Fruit fly (Drosophila melanogaster) whole organism, embryonic: Measurements from ENCODE around the gene mRpL46.

Experiments
- ATbp ChIP-seq: fragments of 200-800 bp; sonication (Bioruptor generic); optimal IDR thresholded peaks from 2 replicates; lab custom pipeline; 2017; ENCODE audit warnings: missing biosample characterization, mild to moderate bottlenecking, missing genetic modification characterization, missing genetic modification reagents
- Antp ChIP-seq: fragments of 200-800 bp; sonication (Bioruptor generic); optimal IDR thresholded peaks from 3 replicates; lab custom pipeline; 2016; ENCODE audit warnings: missing biosample characterization, missing genetic modification characterization
- CG10431 ChIP-seq: fragments of 200-800 bp; sonication (Bioruptor generic); optimal IDR thresholded peaks from 3 replicates; lab custom pipeline; 2018; ENCODE audit warnings: missing biosample characterization, mild to moderate bottlenecking, missing genetic modification characterization
- CG10543 ChIP-seq: fragments of 200-800 bp; sonication (Bioruptor generic); optimal IDR thresholded peaks from 3 replicates; lab custom pipeline; 2017; ENCODE audit warnings: missing biosample characterization, mild to moderate bottlenecking, missing genetic modification characterization, moderate library complexity
- CG11504 ChIP-seq: fragments of 200-800 bp; sonication (Bioruptor generic); optimal IDR thresholded peaks from 3 replicates; lab custom pipeline; 2019; ENCODE audit warnings: missing biosample characterization, mild to moderate bottlenecking, missing genetic modification characterization, moderate library complexity
- CG12104 ChIP-seq: fragments of 200-800 bp; sonication (Bioruptor generic); optimal IDR thresholded peaks from 3 replicates; lab custom pipeline; 2016; ENCODE audit warnings: missing biosample characterization, missing genetic modification characterization
- CG12219 ChIP-seq: fragments of 200-800 bp; sonication (Bioruptor generic); optimal IDR thresholded peaks from 3 replicates; lab custom pipeline; 2018; ENCODE audit warnings: missing biosample characterization, mild to moderate bottlenecking, missing genetic modification characterization
- CG15073 ChIP-seq: fragments of 200-800 bp; sonication (Bioruptor generic); optimal IDR thresholded peaks from 2 replicates; lab custom pipeline; 2016; ENCODE audit warnings: missing biosample characterization, missing genetic modification characterization
- CG1647 ChIP-seq: fragments of 200-800 bp; sonication (Bioruptor generic); optimal IDR thresholded peaks from 3 replicates; lab custom pipeline; 2016; ENCODE audit warnings: missing biosample characterization, missing genetic modification characterization
- CG2678 ChIP-seq: fragments of 200-800 bp; sonication (Bioruptor generic); optimal IDR thresholded peaks from 3 replicates; lab custom pipeline; 2019; ENCODE audit warnings: missing biosample characterization, mild to moderate bottlenecking, missing genetic modification characterization, moderate library complexity
- CG2875 ChIP-seq: fragments of 200-800 bp; sonication (Bioruptor generic); optimal IDR thresholded peaks from 2 replicates; lab custom pipeline; 2017; ENCODE audit warnings: missing biosample characterization, mild to moderate bottlenecking, missing genetic modification characterization, missing genetic modification reagents
- CG31365 ChIP-seq: fragments of 200-800 bp; sonication (Bioruptor generic); optimal IDR thresholded peaks from 2 replicates; lab custom pipeline; 2018; ENCODE audit warnings: missing biosample characterization, mild to moderate bottlenecking, missing genetic modification characterization
- CG34376 ChIP-seq: fragments of 200-800 bp; sonication (Bioruptor generic); optimal IDR thresholded peaks from 2 replicates; lab custom pipeline; 2018; ENCODE audit warnings: missing biosample characterization, mild to moderate bottlenecking, missing genetic modification characterization
- CG7372 ChIP-seq: fragments of 200-800 bp; sonication (Bioruptor generic); IDR thresholded peaks from 2 replicates; pipeline ENCODE4 v1.3.6; 2022; ENCODE audit warnings: missing biosample characterization, missing genetic modification characterization
- CG9437 ChIP-seq: fragments of 200-800 bp; sonication (Bioruptor generic); optimal IDR thresholded peaks from 2 replicates; lab custom pipeline; 2018; ENCODE audit warnings: missing biosample characterization, mild to moderate bottlenecking, missing genetic modification characterization
- CG9727 ChIP-seq: fragments of 200-800 bp; sonication (Bioruptor generic); optimal IDR thresholded peaks from 3 replicates; lab custom pipeline; 2017; ENCODE audit warnings: missing biosample characterization, mild to moderate bottlenecking, missing genetic modification characterization
- D19A ChIP-seq: fragments of 200-800 bp; optimal IDR thresholded peaks from 3 replicates; lab custom pipeline; 2019; ENCODE audit warnings: missing biosample characterization, mild to moderate bottlenecking, missing genetic modification characterization, moderate library complexity
- Ets97D ChIP-seq: fragments of 200-800 bp; sonication (Bioruptor generic); optimal IDR thresholded peaks from 3 replicates; lab custom pipeline; 2016; ENCODE audit warnings: missing biosample characterization, missing genetic modification characterization
- Fer1 ChIP-seq: fragments of 200-800 bp; sonication (Bioruptor generic); optimal IDR thresholded peaks from 2 replicates; lab custom pipeline; 2017; ENCODE audit warnings: missing biosample characterization, mild to moderate bottlenecking, missing genetic modification characterization
- GATAe ChIP-seq: fragments of 200-800 bp; sonication (Bioruptor generic); conservative IDR thresholded peaks from 2 replicates; pipeline ENCODE4 v1.3.6; 2022; ENCODE audit warnings: missing biosample characterization, missing genetic modification characterization
- H2.0 ChIP-seq: fragments of 200-800 bp; sonication (Bioruptor generic); IDR thresholded peaks from 2 replicates; pipeline ENCODE4 v1.3.6; 2022; ENCODE audit warnings: missing biosample characterization, missing genetic modification characterization
- HLHmδ ChIP-seq: fragments of 200-800 bp; sonication (Bioruptor generic); optimal IDR thresholded peaks from 2 replicates; lab custom pipeline; 2018; ENCODE audit warnings: missing biosample characterization, mild to moderate bottlenecking, missing genetic modification characterization, moderate library complexity
- Hmr ChIP-seq: fragments of 200-800 bp; sonication (Bioruptor generic); optimal IDR thresholded peaks from 3 replicates; lab custom pipeline; 2017; ENCODE audit warnings: mild to moderate bottlenecking, missing biosample characterization, missing genetic modification reagents, missing genetic modification characterization
- Jarid2 ChIP-seq: fragments of 200-800 bp; sonication (Bioruptor generic); optimal IDR thresholded peaks from 3 replicates; lab custom pipeline; 2017; ENCODE audit warnings: mild to moderate bottlenecking, missing biosample characterization, missing genetic modification reagents, missing genetic modification characterization
- MESR4 ChIP-seq: fragments of 200-800 bp; sonication (Bioruptor generic); optimal IDR thresholded peaks from 2 replicates; lab custom pipeline; 2018; ENCODE audit warnings: missing biosample characterization, mild to moderate bottlenecking, missing genetic modification characterization, moderate library complexity
- Med ChIP-seq: fragments of 200-800 bp; sonication (Bioruptor generic); peaks from one replicate; lab custom pipeline; 2016; ENCODE audit warnings: missing biosample characterization, missing genetic modification characterization, mild to moderate bottlenecking, inconsistent platforms, moderate library complexity
- dmrt11E ChIP-seq: fragments of 200-800 bp; sonication (Bioruptor generic); optimal IDR thresholded peaks from 3 replicates; lab custom pipeline; 2018; ENCODE audit warnings: missing biosample characterization, mild to moderate bottlenecking, missing genetic modification characterization, moderate library complexity
- exex ChIP-seq: fragments of 200-800 bp; sonication (Bioruptor generic); optimal IDR thresholded peaks from 4 replicates; lab custom pipeline; 2018; ENCODE audit warnings: missing biosample characterization, mild to moderate bottlenecking, missing genetic modification characterization, moderate library complexity
- grn ChIP-seq: fragments of 200-800 bp; sonication (Bioruptor generic); optimal IDR thresholded peaks from 3 replicates; lab custom pipeline; 2017; ENCODE audit warnings: missing biosample characterization, missing genetic modification characterization
- gsb-n ChIP-seq: fragments of 200-800 bp; sonication (Bioruptor generic); optimal IDR thresholded peaks from 3 replicates; lab custom pipeline; 2018; ENCODE audit warnings: missing biosample characterization, mild to moderate bottlenecking, missing genetic modification characterization
- jing ChIP-seq: fragments of 200-800 bp; sonication (Bioruptor generic); optimal IDR thresholded peaks from 2 replicates; lab custom pipeline; 2018; ENCODE audit warnings: missing biosample characterization, mild to moderate bottlenecking, missing genetic modification characterization
- lab ChIP-seq: fragments of 200-800 bp; sonication (Bioruptor generic); optimal IDR thresholded peaks from 3 replicates; lab custom pipeline; 2017; ENCODE audit warnings: missing biosample characterization, missing genetic modification characterization, mild to moderate bottlenecking, moderate library complexity, missing genetic modification reagents
- luna ChIP-seq: fragments of 200-800 bp; sonication (Bioruptor generic); optimal IDR thresholded peaks from 2 replicates; lab custom pipeline; 2016; ENCODE audit warnings: missing biosample characterization, missing genetic modification characterization
- mirr ChIP-seq: fragments of 200-800 bp; sonication (Bioruptor generic); optimal IDR thresholded peaks from 3 replicates; lab custom pipeline; 2018; ENCODE audit warnings: missing biosample characterization, mild to moderate bottlenecking, missing genetic modification characterization
- salm ChIP-seq: fragments of 200-800 bp; sonication (Bioruptor generic); optimal IDR thresholded peaks from 2 replicates; lab custom pipeline; 2018; ENCODE audit warnings: missing biosample characterization, mild to moderate bottlenecking, missing genetic modification characterization
- sc ChIP-seq, 3 experiments: fragments of >200 bp in 2 of 3; fragments of 200-800 bp in 1 of 3; sonication (Bioruptor generic) in 1 of 3; optimal IDR thresholded peaks; 2 replicates in 2 of 3; 3 replicates in 1 of 3; lab custom pipeline; 2017; ENCODE audit warnings: mild to moderate bottlenecking in 1 of 3, missing biosample characterization in 1 of 3, missing genetic modification characterization in 1 of 3, missing genetic modification reagents in 1 of 3
- sd ChIP-seq: fragments of 200-800 bp; sonication (Bioruptor generic); optimal IDR thresholded peaks from 3 replicates; lab custom pipeline; 2018; ENCODE audit warnings: missing biosample characterization, mild to moderate bottlenecking, missing genetic modification characterization, moderate library complexity
- sug ChIP-seq: fragments of 200-800 bp; optimal IDR thresholded peaks from 2 replicates; lab custom pipeline; 2019; ENCODE audit warnings: missing biosample characterization, mild to moderate bottlenecking, missing genetic modification characterization, moderate library complexity

The mRpL46 gene

dm6 chr3L:1742552-1743097, 34.6 kb upstream of the mRpL46 start (continued):
- TF ChIP-seq CG31365 (tag; lab: Kevin White, UChicago): peak; percentile 35
- TF ChIP-seq Ets97D (GFP tag; lab: Kevin White, UChicago): no peak
- peak; percentile 31 for TF ChIP-seq gsb-n (tag; lab: Kevin White, UChicago)
- TF ChIP-seq sc (optimal IDR thresholded peaks at IDR 0.05; lab: Kevin White, UChicago): no peak
- TF ChIP-seq sc (GFP tag; optimal IDR thresholded peaks at IDR 0.05; lab: Kevin White, UChicago): peak; percentile 15
- no peak for TF ChIP-seq luna
- no peak for TF ChIP-seq CG9437 (GFP tag; lab: Kevin White, UChicago)
- no peak for TF ChIP-seq Antp (GFP tag; lab: Kevin White, UChicago)
- peak; percentile 28 for TF ChIP-seq CG12104 (GFP tag; lab: Kevin White, UChicago)
- TF ChIP-seq Med (GFP tag; lab: Kevin White, UChicago): peak; percentile 58
- TF ChIP-seq Fer1 (GFP tag; lab: Kevin White, UChicago): peak; percentile 11
- peak; percentile 8 for TF ChIP-seq CG2875 (GFP tag; lab: Kevin White, UChicago)
- TF ChIP-seq salm: peak; percentile 9
- TF ChIP-seq H2.0 (GFP tag; lab: Robert Waterston, UW): no peak
- TF ChIP-seq ATbp (GFP tag; lab: Kevin White, UChicago): peak; percentile 48
- peak; percentile 22 for TF ChIP-seq dmrt11E
- peak; percentile 35 for TF ChIP-seq HLHmδ (GFP tag; lab: Kevin White, UChicago)
- TF ChIP-seq grn (GFP tag; lab: Kevin White, UChicago): peak; percentile 95
- TF ChIP-seq CG15073: no peak
- TF ChIP-seq CG9727 (GFP tag; lab: Kevin White, UChicago): peak; percentile 42
- peak; percentile 9 for TF ChIP-seq Jarid2 (GFP tag; lab: Kevin White, UChicago)
- peak; percentile 98 for TF ChIP-seq sug (tag; lab: Kevin White, UChicago)
- TF ChIP-seq MESR4 (GFP tag; lab: Kevin White, UChicago): no peak

DNA sequence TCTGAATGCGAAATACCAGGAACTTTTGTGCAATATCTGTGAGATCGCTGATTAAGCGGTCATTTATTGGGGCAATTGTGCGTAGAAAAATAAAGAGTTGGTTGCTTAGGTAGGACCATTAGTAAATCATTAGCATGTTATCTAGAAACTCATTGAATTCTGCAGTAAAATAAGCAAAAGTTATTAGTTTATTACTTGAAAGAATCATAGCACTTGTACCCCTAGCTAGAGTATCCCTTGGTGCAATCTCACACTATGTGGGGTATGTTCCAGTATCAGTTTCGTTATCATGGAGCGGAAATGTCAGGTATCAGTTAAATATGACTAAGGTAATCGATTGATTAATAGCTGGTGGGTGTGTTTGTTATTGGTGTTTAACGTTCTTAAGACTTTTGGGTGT, 31.8 kb upstream of the mRpL46 start:
- TF ChIP-seq grn (GFP tag; lab: Kevin White, UChicago) (peak; percentile 81), CG1647 (GFP tag; lab: Kevin White, UChicago) (no peak), mirr (GFP tag; lab: Kevin White, UChicago) (peak; percentile 34), Hmr (GFP tag; lab: Kevin White, UChicago) (peak; percentile 12), CG7372 (GFP tag; lab: Robert Waterston, UW) (no peak), CG10543 (GFP tag; lab: Kevin White, UChicago) (no peak), CG34376 (GFP tag; lab: Kevin White, UChicago) (peak; percentile 42), GATAe (GFP tag; lab: Robert Waterston, UW) (peak; percentile 46; the same call in 1 of the 2 replicates), CG10431 (GFP tag; lab: Kevin White, UChicago) (no peak), exex (tag; lab: Kevin White, UChicago) (peak; percentile 89), CG2678 (tag; lab: Kevin White, UChicago) (peak; percentile 26), sug (tag; lab: Kevin White, UChicago) (peak; percentile 98), D19A (tag; lab: Kevin White, UChicago) (peak; percentile 63), lab (peak; percentile 58), CG11504 (no peak), sd (tag; lab: Kevin White, UChicago) (peak; percentile 21), jing (GFP tag; lab: Kevin White, UChicago) (no peak), CG12219 (GFP tag; lab: Kevin White, UChicago) (no peak)
